Fruit fly (Drosophila melanogaster) whole organism, embryonic: ENCODE data around the gene CG13403.
A peak's percentile ranks its signal among the peaks of the same experiment; 100 is the strongest.

Experiments
- Abd-B ChIP-seq: fragments of 200-800 bp; sonication (Bioruptor generic); optimal IDR thresholded peaks from 2 replicates; lab custom pipeline; 2018; ENCODE audit warnings: missing biosample characterization, mild to moderate bottlenecking, missing genetic modification characterization, moderate library complexity
- Ada2b ChIP-seq: fragments of 200-800 bp; sonication (Bioruptor generic); IDR thresholded peaks from 2 replicates; pipeline ENCODE4 v1.3.6; 2022; ENCODE audit warnings: missing biosample characterization, missing genetic modification characterization
- Bdp1 ChIP-seq: fragments of 200-800 bp; sonication (Bioruptor generic); optimal IDR thresholded peaks from 3 replicates; lab custom pipeline; 2016; ENCODE audit warnings: missing biosample characterization, missing genetic modification characterization
- CG10147 ChIP-seq: fragments of 200-800 bp; sonication (Bioruptor generic); optimal IDR thresholded peaks from 2 replicates; lab custom pipeline; 2019; ENCODE audit warnings: missing biosample characterization, mild to moderate bottlenecking, missing genetic modification characterization, moderate library complexity
- CG10274 ChIP-seq: fragments of 200-800 bp; sonication (Bioruptor generic); optimal IDR thresholded peaks from 3 replicates; lab custom pipeline; 2017; ENCODE audit warnings: missing biosample characterization, mild to moderate bottlenecking, missing genetic modification characterization
- CG10654 ChIP-seq: fragments of 200-800 bp; sonication (Bioruptor generic); optimal IDR thresholded peaks from 2 replicates; lab custom pipeline; 2016; ENCODE audit warnings: missing biosample characterization, missing genetic modification characterization
- CG10979 ChIP-seq: fragments of 200-800 bp; sonication (Bioruptor generic); optimal IDR thresholded peaks from 2 replicates; lab custom pipeline; 2018; ENCODE audit warnings: missing biosample characterization, mild to moderate bottlenecking, missing genetic modification characterization, moderate library complexity
- CG12744 ChIP-seq: fragments of 200-800 bp; sonication (Bioruptor generic); optimal IDR thresholded peaks from 2 replicates; lab custom pipeline; 2016; ENCODE audit warnings: missing biosample characterization, missing genetic modification characterization
- CG13296 ChIP-seq: fragments of 200-800 bp; sonication (Bioruptor generic); optimal IDR thresholded peaks from 3 replicates; lab custom pipeline; 2018; ENCODE audit warnings: missing biosample characterization, mild to moderate bottlenecking, missing genetic modification characterization
- CG17361 ChIP-seq: fragments of 200-800 bp; sonication (Bioruptor generic); IDR thresholded peaks from 3 replicates; pipeline ENCODE4 v1.3.6; 2022; ENCODE audit warnings: missing biosample characterization, missing genetic modification characterization
- CG18599 ChIP-seq: fragments of 200-800 bp; sonication (Bioruptor generic); optimal IDR thresholded peaks from 3 replicates; lab custom pipeline; 2017; ENCODE audit warnings: missing biosample characterization, missing genetic modification characterization, mild to moderate bottlenecking, moderate library complexity, missing genetic modification reagents
- CG31365 ChIP-seq: fragments of 200-800 bp; sonication (Bioruptor generic); optimal IDR thresholded peaks from 2 replicates; lab custom pipeline; 2018; ENCODE audit warnings: missing biosample characterization, mild to moderate bottlenecking, missing genetic modification characterization
- CG31441 ChIP-seq: fragments of 200-800 bp; sonication (Bioruptor generic); IDR thresholded peaks from 2 replicates; pipeline ENCODE4 v1.3.6; 2022; ENCODE audit warnings: missing biosample characterization, missing genetic modification characterization
- CG3847 ChIP-seq: fragments of 200-800 bp; sonication (Bioruptor generic); IDR thresholded peaks from 2 replicates; pipeline ENCODE4 v1.3.6; 2022; ENCODE audit warnings: missing biosample characterization, missing genetic modification characterization
- CG4424 ChIP-seq: fragments of 200-800 bp; sonication (Bioruptor generic); optimal IDR thresholded peaks from 3 replicates; lab custom pipeline; 2016; ENCODE audit warnings: missing biosample characterization, missing genetic modification characterization
- CG4854 ChIP-seq: fragments of 200-800 bp; sonication (Bioruptor generic); optimal IDR thresholded peaks from 2 replicates; lab custom pipeline; 2016; ENCODE audit warnings: missing biosample characterization, missing genetic modification characterization, inconsistent platforms
- CG5180 ChIP-seq: fragments of 200-800 bp; sonication (Bioruptor generic); optimal IDR thresholded peaks from 3 replicates; lab custom pipeline; 2017; ENCODE audit warnings: missing biosample characterization, missing genetic modification characterization, mild to moderate bottlenecking, moderate library complexity, missing genetic modification reagents
- CG6272 ChIP-seq: fragments of 200-800 bp; sonication (Bioruptor generic); IDR thresholded peaks from 2 replicates; pipeline ENCODE4 v1.3.6; 2022; ENCODE audit warnings: missing biosample characterization, missing genetic modification characterization
- CG7556 ChIP-seq: fragments of 200-800 bp; sonication (Bioruptor generic); optimal IDR thresholded peaks from 2 replicates; lab custom pipeline; 2017; ENCODE audit warnings: missing biosample characterization, mild to moderate bottlenecking, missing genetic modification characterization
- CG9932 ChIP-seq: fragments of 200-800 bp; sonication (Bioruptor generic); IDR thresholded peaks from 2 replicates; pipeline ENCODE4 v1.3.6; 2022; ENCODE audit warnings: missing biosample characterization, missing genetic modification characterization
- CoRest ChIP-seq: fragments of 200-800 bp; sonication (Bioruptor generic); optimal IDR thresholded peaks from 3 replicates; lab custom pipeline; 2018; ENCODE audit warnings: missing biosample characterization, mild to moderate bottlenecking, missing genetic modification characterization, moderate library complexity
- Dek ChIP-seq: fragments of 200-800 bp; sonication (Bioruptor generic); optimal IDR thresholded peaks from 3 replicates; lab custom pipeline; 2019; ENCODE audit warnings: missing biosample characterization, mild to moderate bottlenecking, missing genetic modification characterization, moderate library complexity
- E2f2 ChIP-seq: fragments of 200-800 bp; sonication (Bioruptor generic); IDR thresholded peaks from 2 replicates; pipeline ENCODE4 v1.3.6; 2022; ENCODE audit warnings: missing biosample characterization, missing genetic modification characterization
- Elba2 ChIP-seq: fragments of 200-800 bp; sonication (Bioruptor generic); optimal IDR thresholded peaks from 3 replicates; lab custom pipeline; 2016; ENCODE audit warnings: missing biosample characterization, missing genetic modification characterization
- Gug ChIP-seq: fragments of 200-800 bp; sonication (Bioruptor generic); IDR thresholded peaks from 4 replicates; pipeline ENCODE4 v1.3.6; 2022; ENCODE audit warnings: missing biosample characterization, missing genetic modification characterization
- H15 ChIP-seq: fragments of 200-800 bp; sonication (Bioruptor generic); IDR thresholded peaks from 3 replicates; pipeline ENCODE4 v1.3.6; 2022; ENCODE audit warnings: missing biosample characterization, missing genetic modification characterization
- Hey ChIP-seq: fragments of 200-800 bp; sonication (Bioruptor generic); optimal IDR thresholded peaks from 3 replicates; lab custom pipeline; 2018; ENCODE audit warnings: missing biosample characterization, mild to moderate bottlenecking, missing genetic modification characterization
- Lpt ChIP-seq: fragments of >200 bp; optimal IDR thresholded peaks from 2 replicates; lab custom pipeline; 2018; ENCODE audit warnings: missing biosample characterization, missing genetic modification characterization
- Oaz ChIP-seq: fragments of 200-800 bp; sonication (Bioruptor generic); IDR thresholded peaks from 2 replicates; pipeline ENCODE4 v1.3.6; 2022; ENCODE audit warnings: missing biosample characterization, missing genetic modification characterization
- PHDP ChIP-seq: fragments of 200-800 bp; sonication (Bioruptor generic); optimal IDR thresholded peaks from 3 replicates; lab custom pipeline; 2018; ENCODE audit warnings: missing biosample characterization, mild to moderate bottlenecking, missing genetic modification characterization, moderate library complexity
- Six4 ChIP-seq: fragments of 200-800 bp; sonication (Bioruptor generic); optimal IDR thresholded peaks from 2 replicates; lab custom pipeline; 2016; ENCODE audit warnings: missing biosample characterization, missing genetic modification characterization
- Sox100B ChIP-seq: fragments of 200-800 bp; sonication (Bioruptor generic); optimal IDR thresholded peaks from 3 replicates; lab custom pipeline; 2018; ENCODE audit warnings: missing biosample characterization, mild to moderate bottlenecking, missing genetic modification characterization
- Xrp1 ChIP-seq: fragments of 200-800 bp; sonication (Bioruptor generic); IDR thresholded peaks from 2 replicates; pipeline ENCODE4 v1.3.6; 2022; ENCODE audit warnings: missing biosample characterization, missing genetic modification characterization
- amos ChIP-seq: fragments of 200-800 bp; sonication (Bioruptor generic); IDR thresholded peaks from 2 replicates; pipeline ENCODE4 v1.3.6; 2022; ENCODE audit warnings: missing biosample characterization, missing genetic modification characterization; ENCODE audit not compliant: partially characterized antibody
- caup ChIP-seq: fragments of 200-800 bp; sonication (Bioruptor generic); optimal IDR thresholded peaks from 3 replicates; lab custom pipeline; 2017; ENCODE audit warnings: missing biosample characterization, mild to moderate bottlenecking, missing genetic modification characterization, moderate library complexity; ENCODE audit not compliant: severe bottlenecking
- dpn ChIP-seq, 2 experiments: fragments of 200-800 bp; sonication (Bioruptor generic); optimal IDR thresholded peaks; 3 replicates each; lab custom pipeline; 2016; ENCODE audit warnings: missing biosample characterization in 2 of 2, missing genetic modification characterization in 2 of 2
- gro ChIP-seq: fragments of 200-800 bp; sonication (Bioruptor generic); optimal IDR thresholded peaks from 2 replicates; lab custom pipeline; 2016; ENCODE audit warnings: missing biosample characterization, missing genetic modification characterization
- hb ChIP-seq: fragments of 200-800 bp; sonication (Bioruptor generic); IDR thresholded peaks from 3 replicates; pipeline ENCODE4 v1.3.6; 2022; ENCODE audit warnings: missing biosample characterization, missing genetic modification characterization; ENCODE audit not compliant: partially characterized antibody
- ind ChIP-seq: fragments of 200-800 bp; sonication (Bioruptor generic); optimal IDR thresholded peaks from 3 replicates; lab custom pipeline; 2016; ENCODE audit warnings: missing biosample characterization, missing genetic modification characterization
- klu ChIP-seq: fragments of 200-800 bp; sonication (Bioruptor generic); IDR thresholded peaks from 2 replicates; pipeline ENCODE4 v1.3.6; 2022; ENCODE audit warnings: missing biosample characterization, missing genetic modification characterization
- lmd ChIP-seq: fragments of 200-800 bp; sonication (Bioruptor generic); IDR thresholded peaks from 2 replicates; pipeline ENCODE4 v1.3.6; 2022; ENCODE audit warnings: missing biosample characterization, missing genetic modification characterization
- pan ChIP-seq, 4 experiments: fragments of >200 bp in 3 of 4; fragments of 200-800 bp in 1 of 4; sonication (Bioruptor generic) in 1 of 4; optimal IDR thresholded peaks in 3 of 4; IDR thresholded peaks in 1 of 4; 2 replicates each; pipeline versions ENCODE4 v1.3.6 to Lab custom; 2017 to 2022; ENCODE audit warnings: missing biosample characterization in 2 of 4, missing genetic modification characterization in 2 of 4, mixed read lengths in 1 of 4
- peb ChIP-seq: fragments of 200-800 bp; sonication (Bioruptor generic); IDR thresholded peaks from 2 replicates; pipeline ENCODE4 v1.3.6; 2022; ENCODE audit warnings: missing biosample characterization, missing genetic modification characterization
- stc ChIP-seq: fragments of 200-800 bp; sonication (Bioruptor generic); IDR thresholded peaks from 2 replicates; pipeline ENCODE4 v1.3.6; 2022; ENCODE audit warnings: missing biosample characterization, missing genetic modification characterization
- sug ChIP-seq: fragments of 200-800 bp; optimal IDR thresholded peaks from 2 replicates; lab custom pipeline; 2019; ENCODE audit warnings: missing biosample characterization, mild to moderate bottlenecking, missing genetic modification characterization, moderate library complexity
- zen ChIP-seq: fragments of 200-800 bp; sonication (Bioruptor generic); optimal IDR thresholded peaks from 3 replicates; lab custom pipeline; 2018; ENCODE audit warnings: missing biosample characterization, mild to moderate bottlenecking, missing genetic modification characterization, moderate library complexity
- zen2 ChIP-seq: fragments of 200-800 bp; sonication (Bioruptor generic); IDR thresholded peaks from 3 replicates; pipeline ENCODE4 v1.3.6; 2022; ENCODE audit warnings: missing biosample characterization, missing genetic modification characterization; ENCODE audit not compliant: partially characterized antibody

The CG13403 gene

DNA sequence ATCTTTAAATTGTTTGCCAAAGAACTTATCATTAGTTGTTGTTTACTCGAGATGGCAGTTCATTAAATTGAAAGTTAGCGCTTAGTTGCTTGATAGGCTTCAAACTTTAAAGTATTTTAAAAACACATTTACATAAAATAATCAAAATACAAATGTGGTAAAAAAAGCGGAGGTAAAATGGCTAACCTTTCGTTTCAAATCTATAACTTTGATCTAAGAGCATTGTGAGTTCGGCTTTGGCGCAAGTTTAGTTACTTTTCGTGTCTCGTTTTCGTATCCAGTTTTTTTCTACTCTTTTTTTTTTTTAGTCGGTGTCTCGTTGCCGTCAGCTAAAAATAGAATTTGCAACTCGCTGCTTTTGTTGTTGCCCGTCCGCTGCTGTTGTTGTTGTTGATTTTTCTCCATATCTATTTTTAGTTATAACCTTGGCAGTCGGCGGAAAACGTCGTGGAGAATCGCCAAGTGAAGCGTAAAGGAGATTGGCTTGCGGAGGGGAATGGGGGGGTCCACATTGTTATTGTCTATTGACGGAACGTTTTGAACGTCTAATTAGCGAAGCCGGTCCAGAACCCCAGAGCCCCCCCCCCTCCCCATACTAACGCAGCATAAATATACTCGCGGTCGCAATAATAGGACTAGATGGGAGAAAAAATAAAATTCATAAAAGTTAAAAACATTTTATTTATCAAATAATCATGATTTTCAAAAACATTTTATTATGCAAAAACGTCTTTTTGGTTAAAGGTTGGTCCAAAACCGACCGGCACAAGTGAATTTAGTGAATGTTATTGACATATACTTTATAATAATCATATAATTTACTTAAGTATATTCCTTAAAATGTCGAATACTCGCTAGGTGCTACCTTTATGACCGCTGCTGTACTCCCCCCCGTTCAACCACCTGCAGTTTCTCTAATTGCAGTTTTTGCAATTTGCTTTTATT lies 23.0 kb upstream of the CG13403 start (continued):
- TF ChIP-seq Sox100B (GFP tag; lab: Kevin White, UChicago) (peak; percentile 35), Ada2b (GFP tag; lab: Robert Waterston, UW) (peak; percentile 55), Abd-B (GFP tag; lab: Kevin White, UChicago) (peak; percentile 23), sug (peak; percentile 22), Bdp1 (no peak), CG10147 (peak; percentile 75), zen2 (no peak), CG6272 (no peak), CG7556 (peak; percentile 17), Elba2 (GFP tag; lab: Kevin White, UChicago) (no peak), CG31441 (GFP tag; lab: Robert Waterston, UW) (peak; percentile 32; the same call in 1 of the 2 replicates), PHDP (tag; lab: Kevin White, UChicago) (peak; percentile 67), CG4424 (GFP tag; lab: Kevin White, UChicago) (peak; percentile 27), Lpt (GFP tag; lab: Kevin White, UChicago) (no peak), Six4 (GFP tag; lab: Kevin White, UChicago) (no peak), pan (optimal IDR thresholded peaks at IDR 0.05; lab: Kevin White, UChicago) (no peak), pan (GFP tag; optimal IDR thresholded peaks at IDR 0.05 in 1 of 2, IDR thresholded peaks at IDR 0.05 in 1 of 2) (peak in 1 of 2 experiments; percentile 42), Dek (tag; lab: Kevin White, UChicago) (peak; percentile 42), CG17361 (GFP tag; lab: Robert Waterston, UW) (peak; percentile 33; the same call in 2 of the 3 replicates), hb (GFP tag; lab: Robert Waterston, UW) (no peak), H15 (GFP tag; lab: Robert Waterston, UW) (no peak), CG3847 (GFP tag; lab: Robert Waterston, UW) (peak; percentile 48), ind (peak; percentile 24), CG13296 (GFP tag; lab: Kevin White, UChicago) (peak; percentile 19), CG10654 (GFP tag; lab: Kevin White, UChicago) (no peak), E2f2 (peak; percentile 29; the same call in 1 of the 2 replicates), CG12744 (no peak), CG4854 (GFP tag; lab: Kevin White, UChicago) (no peak), dpn (GFP tag; optimal IDR thresholded peaks at IDR 0.05; lab: Kevin White, UChicago) (peak in 1 of 2 experiments; percentile 40), amos (GFP tag; lab: Robert Waterston, UW) (no peak), stc (0 out of 2 replicates have a peak, but pooled peaks have one; percentile 31), Oaz (GFP tag; lab: Robert Waterston, UW) (no peak), lmd (GFP tag; lab: Robert Waterston, UW) (peak; percentile 43; the same call in 1 of the 2 replicates), peb (GFP tag; lab: Robert Waterston, UW) (no peak), CG18599 (peak; percentile 60), gro (GFP tag; lab: Kevin White, UChicago) (no peak), Hey (no peak), Gug (0 out of 4 replicates have a peak, but pooled peaks have one; percentile 4), Xrp1 (GFP tag; lab: Robert Waterston, UW) (0 out of 2 replicates have a peak, but pooled peaks have one; percentile 19), CoRest (tag; lab: Kevin White, UChicago) (peak; percentile 48), CG10274 (GFP tag; lab: Kevin White, UChicago) (peak; percentile 46), caup (GFP tag; lab: Kevin White, UChicago) (peak; percentile 66), CG31365 (tag; lab: Kevin White, UChicago) (no peak), CG9932 (GFP tag; lab: Robert Waterston, UW) (peak; percentile 63), klu (GFP tag; lab: Robert Waterston, UW) (no peak), CG10979 (tag; lab: Kevin White, UChicago) (peak; percentile 35), zen (tag; lab: Kevin White, UChicago) (peak; percentile 5), CG5180 (GFP tag; lab: Kevin White, UChicago) (peak; percentile 20)
